Worm (Caenorhabditis elegans) whole organism, L2 larva: ENCODE data around the gene sri-29.

Experiments
- F13H6.1 ChIP-seq: sonication (generic microtip); optimal IDR thresholded peaks from 2 replicates; lab custom pipeline; 2016; ENCODE audit warnings: missing genetic modification characterization, missing compliant biosample characterization
- alr-1 ChIP-seq: fragments of 150-350 bp; optimal IDR thresholded peaks from 2 replicates; lab custom pipeline; 2014; ENCODE audit warnings: missing biosample characterization, missing genetic modification characterization
- aly-2 ChIP-seq: fragments of 150-350 bp; optimal IDR thresholded peaks from 2 replicates; lab custom pipeline; 2014; ENCODE audit warnings: missing biosample characterization, missing genetic modification characterization
- ceh-16 ChIP-seq: fragments of 150-350 bp; optimal IDR thresholded peaks from 2 replicates; lab custom pipeline; 2014; ENCODE audit warnings: missing biosample characterization, missing genetic modification characterization
- ceh-82 ChIP-seq: fragments of 150-350 bp; optimal IDR thresholded peaks from 2 replicates; lab custom pipeline; 2014; ENCODE audit warnings: missing biosample characterization, missing genetic modification characterization
- egl-27 ChIP-seq: sonication (generic microtip); optimal IDR thresholded peaks from 3 replicates; lab custom pipeline; 2017; ENCODE audit warnings: missing biosample characterization, missing genetic modification reagents, missing genetic modification characterization
- elt-1 ChIP-seq: fragments of 150-350 bp; optimal IDR thresholded peaks from 2 replicates; lab custom pipeline; 2014; ENCODE audit warnings: missing biosample characterization, missing genetic modification characterization
- fos-1 ChIP-seq: fragments of 150-350 bp; optimal IDR thresholded peaks from 2 replicates; lab custom pipeline; 2014; ENCODE audit warnings: missing biosample characterization, missing genetic modification characterization
- lin-13 ChIP-seq: fragments of 150-350 bp; optimal IDR thresholded peaks from 2 replicates; lab custom pipeline; 2014; ENCODE audit warnings: missing biosample characterization, missing genetic modification reagents, missing genetic modification characterization
- lsy-2 ChIP-seq, 2 experiments: fragments of 150-350 bp in 1 of 2; sonication (generic microtip) in 1 of 2; optimal IDR thresholded peaks; 2 replicates each; lab custom pipeline; 2014 to 2017; ENCODE audit warnings: missing biosample characterization in 2 of 2, missing genetic modification characterization in 2 of 2
- nhr-10 ChIP-seq: sonication (generic microtip); optimal IDR thresholded peaks from 2 replicates; lab custom pipeline; 2017; ENCODE audit warnings: missing biosample characterization, missing genetic modification characterization
- nhr-11 ChIP-seq: fragments of 150-350 bp; optimal IDR thresholded peaks from 2 replicates; lab custom pipeline; 2014; ENCODE audit warnings: missing biosample characterization, missing genetic modification characterization
- nhr-12 ChIP-seq: fragments of 150-350 bp; optimal IDR thresholded peaks from 2 replicates; lab custom pipeline; 2014; ENCODE audit warnings: missing biosample characterization, missing genetic modification characterization
- nhr-21 ChIP-seq: fragments of 150-350 bp; optimal IDR thresholded peaks from 2 replicates; lab custom pipeline; 2014; ENCODE audit warnings: missing biosample characterization, missing genetic modification characterization
- nhr-237 ChIP-seq: fragments of 150-350 bp; optimal IDR thresholded peaks from 2 replicates; lab custom pipeline; 2014; ENCODE audit warnings: missing biosample characterization, missing genetic modification characterization
- nhr-25 ChIP-seq: fragments of 150-350 bp; sonication (generic microtip); optimal IDR thresholded peaks from 3 replicates; lab custom pipeline; 2014; ENCODE audit warnings: missing biosample characterization, missing genetic modification characterization
- peb-1 ChIP-seq: fragments of 150-350 bp; optimal IDR thresholded peaks from 2 replicates; lab custom pipeline; 2014; ENCODE audit warnings: missing biosample characterization, missing genetic modification characterization
- sma-3 ChIP-seq: sonication (generic microtip); optimal IDR thresholded peaks from 2 replicates; lab custom pipeline; 2016; ENCODE audit warnings: missing genetic modification reagents, missing genetic modification characterization, missing compliant biosample characterization
- unc-39 ChIP-seq: fragments of 150-350 bp; optimal IDR thresholded peaks from 2 replicates; lab custom pipeline; 2014; ENCODE audit warnings: missing biosample characterization, missing genetic modification characterization
- unc-55 ChIP-seq: fragments of 150-350 bp; sonication (generic microtip); optimal IDR thresholded peaks from 3 replicates; lab custom pipeline; 2014; ENCODE audit warnings: missing biosample characterization, missing genetic modification reagents, missing genetic modification characterization
- unc-62 ChIP-seq: fragments of 150-350 bp; optimal IDR thresholded peaks from 2 replicates; lab custom pipeline; 2014; ENCODE audit warnings: missing biosample characterization, missing genetic modification reagents, missing genetic modification characterization
- zag-1 ChIP-seq: fragments of 150-350 bp; optimal IDR thresholded peaks from 2 replicates; lab custom pipeline; 2014; ENCODE audit warnings: missing biosample characterization, missing genetic modification characterization

sri-29 gene

ce11 chrII:3078496-3078895 lies 34.4 kb downstream of the sri-29 start, which contains the start of gene copb-1:
Gene copb-1, plus strand, starts transcription at chrII:3078796.
- no peak for TF ChIP-seq nhr-10 (tag; lab: Kevin White, UChicago)
- no peak for TF ChIP-seq zag-1 (tag; lab: Kevin White, UChicago)
- no peak for TF ChIP-seq elt-1 (tag; lab: Kevin White, UChicago)

- no peak for TF ChIP-seq nhr-11 (tag; lab: Kevin White, UChicago)
- TF ChIP-seq peb-1 (tag; lab: Kevin White, UChicago) = no peak
- TF ChIP-seq unc-39 (tag; lab: Kevin White, UChicago) = no peak
- TF ChIP-seq sma-3 (GFP tag; lab: Kevin White, UChicago) = no peak
- TF ChIP-seq nhr-12 (tag; lab: Kevin White, UChicago) = no peak
- TF ChIP-seq nhr-21 (tag; lab: Kevin White, UChicago) = no peak
- TF ChIP-seq unc-55 (GFP tag; lab: Kevin White, UChicago) = no peak
- no peak for TF ChIP-seq nhr-25 (tag; lab: Kevin White, UChicago)
- TF ChIP-seq nhr-237 (tag; lab: Kevin White, UChicago) = no peak
- no peak for TF ChIP-seq fos-1 (tag; lab: Kevin White, UChicago)
Measured at ce11 chrII:3087134-3087533, 43.0 kb downstream of the sri-29 start.

- TF ChIP-seq fos-1 (tag; lab: Kevin White, UChicago) (no peak), unc-55 (GFP tag; lab: Kevin White, UChicago) (no peak)
Measured at ce11 chrII:3091268-3091667, 47.1 kb downstream of the sri-29 start, which contains the start of gene srg-21. Gene srg-21, minus strand, starts transcription at chrII:3091368.

ce11 chrII:3093352-3093751 lies 49.2 kb downstream of the sri-29 start, which contains the start of gene srg-22:
Gene srg-22, minus strand, starts transcription at chrII:3093452.
- TF ChIP-seq F13H6.1 (tag; lab: Kevin White, UChicago) (no peak), ceh-16 (tag; lab: Kevin White, UChicago) (no peak), lsy-2 (tag; optimal IDR thresholded peaks at IDR 0.05; lab: Kevin White, UChicago) (no peak), peb-1 (tag; lab: Kevin White, UChicago) (no peak), ceh-82 (tag; lab: Kevin White, UChicago) (no peak), unc-62 (GFP tag; lab: Kevin White, UChicago) (no peak), lin-13 (GFP tag; lab: Kevin White, UChicago) (no peak), nhr-10 (tag; lab: Kevin White, UChicago) (no peak), alr-1 (tag; lab: Kevin White, UChicago) (no peak), aly-2 (no peak), nhr-21 (tag; lab: Kevin White, UChicago) (no peak), egl-27 (no peak), nhr-11 (tag; lab: Kevin White, UChicago) (no peak), unc-55 (GFP tag; lab: Kevin White, UChicago) (no peak)
